Fruit fly (Drosophila melanogaster) whole organism, adult: ENCODE data around the gene E23.
A peak's percentile ranks its signal among the peaks of the same experiment; 100 is the strongest.

Experiments
- CG11617 ChIP-seq: fragments of 200-800 bp; sonication (Bioruptor generic); optimal IDR thresholded peaks from 2 replicates; lab custom pipeline; 2017; ENCODE audit warnings: mild to moderate bottlenecking, missing biosample characterization, missing genetic modification reagents, missing genetic modification characterization
- CG12768 ChIP-seq: fragments of 200-800 bp; sonication (Bioruptor generic); optimal IDR thresholded peaks from 2 replicates; lab custom pipeline; 2017; ENCODE audit warnings: missing biosample characterization, missing genetic modification characterization, mild to moderate bottlenecking, moderate library complexity, missing genetic modification reagents
- CG14711 ChIP-seq: fragments of 200-800 bp; sonication (Bioruptor generic); optimal IDR thresholded peaks from 2 replicates; lab custom pipeline; 2018; ENCODE audit warnings: missing biosample characterization, mild to moderate bottlenecking, missing genetic modification characterization, moderate library complexity
- CG1620 ChIP-seq: fragments of 200-800 bp; sonication (Bioruptor generic); optimal IDR thresholded peaks from 2 replicates; lab custom pipeline; 2016; ENCODE audit warnings: missing biosample characterization, missing genetic modification characterization
- CG33017 ChIP-seq: fragments of 200-800 bp; sonication (Bioruptor generic); optimal IDR thresholded peaks from 2 replicates; lab custom pipeline; 2018; ENCODE audit warnings: missing biosample characterization, mild to moderate bottlenecking, missing genetic modification characterization, moderate library complexity
- CG5204 ChIP-seq: fragments of 200-800 bp; sonication (Bioruptor generic); optimal IDR thresholded peaks from 2 replicates; lab custom pipeline; 2016; ENCODE audit warnings: missing biosample characterization, missing genetic modification characterization
- CG7045 ChIP-seq: fragments of 200-800 bp; sonication (Bioruptor generic); optimal IDR thresholded peaks from 2 replicates; lab custom pipeline; 2017; ENCODE audit warnings: missing biosample characterization, mild to moderate bottlenecking, missing genetic modification characterization
- CG7101 ChIP-seq: fragments of 200-800 bp; sonication (Bioruptor generic); optimal IDR thresholded peaks from 2 replicates; lab custom pipeline; 2018; ENCODE audit warnings: missing biosample characterization, mild to moderate bottlenecking, missing genetic modification characterization, moderate library complexity
- Clk ChIP-seq: fragments of 200-800 bp; sonication (Bioruptor generic); optimal IDR thresholded peaks from 2 replicates; lab custom pipeline; 2017; ENCODE audit warnings: missing biosample characterization, missing genetic modification characterization
- Crg-1 ChIP-seq: fragments of 200-800 bp; sonication (Bioruptor generic); optimal IDR thresholded peaks from 2 replicates; lab custom pipeline; 2016; ENCODE audit warnings: missing biosample characterization, missing genetic modification characterization
- Hr96 ChIP-seq: fragments of 200-800 bp; sonication (Bioruptor generic); optimal IDR thresholded peaks from 2 replicates; lab custom pipeline; 2016; ENCODE audit warnings: missing biosample characterization, missing genetic modification characterization
- Mnt ChIP-seq: fragments of 200-800 bp; sonication (Bioruptor generic); optimal IDR thresholded peaks from 2 replicates; lab custom pipeline; 2016; ENCODE audit warnings: missing biosample characterization, mild to moderate bottlenecking, missing genetic modification characterization
- bab1 ChIP-seq: fragments of 200-800 bp; sonication (Bioruptor generic); optimal IDR thresholded peaks from 3 replicates; lab custom pipeline; 2019; ENCODE audit warnings: missing biosample characterization, mild to moderate bottlenecking, missing genetic modification characterization, moderate library complexity
- cic ChIP-seq: fragments of 200-800 bp; sonication (Bioruptor generic); optimal IDR thresholded peaks from 2 replicates; lab custom pipeline; 2017; ENCODE audit warnings: missing biosample characterization, mild to moderate bottlenecking, missing genetic modification characterization, moderate library complexity
- cnc ChIP-seq, 2 experiments: fragments of >200 bp; optimal IDR thresholded peaks; 2 replicates each; lab custom pipeline; 2017
- kay ChIP-seq: fragments of 200-800 bp; sonication (Bioruptor generic); peaks from one replicate; lab custom pipeline; 2016; ENCODE audit warnings: missing biosample characterization, missing genetic modification characterization, borderline replicate concordance
- ovo ChIP-seq: fragments of 200-800 bp; sonication (Bioruptor generic); optimal IDR thresholded peaks from 2 replicates; lab custom pipeline; 2016; ENCODE audit warnings: missing biosample characterization, missing genetic modification characterization
- pad ChIP-seq: fragments of 200-800 bp; sonication (Bioruptor generic); optimal IDR thresholded peaks from 3 replicates; lab custom pipeline; 2017; ENCODE audit warnings: missing biosample characterization, missing genetic modification characterization, mild to moderate bottlenecking, moderate library complexity, missing genetic modification reagents
- tj ChIP-seq: fragments of 200-800 bp; sonication (Bioruptor generic); optimal IDR thresholded peaks from 3 replicates; lab custom pipeline; 2017; ENCODE audit warnings: missing biosample characterization, mild to moderate bottlenecking, missing genetic modification characterization, moderate library complexity
- toe ChIP-seq: fragments of 200-800 bp; sonication (Bioruptor generic); optimal IDR thresholded peaks from 2 replicates; lab custom pipeline; 2016; ENCODE audit warnings: missing biosample characterization, missing genetic modification characterization

The E23 gene

dm6 chr2L:3304831-3305828 lies 49.5 kb downstream of the E23 start:
- no peak for TF ChIP-seq CG11617 (GFP tag; lab: Kevin White, UChicago)
- no peak for TF ChIP-seq CG7045 (GFP tag; lab: Kevin White, UChicago)
- peak; percentile 23 for TF ChIP-seq Mnt
- TF ChIP-seq cnc (optimal IDR thresholded peaks at IDR 0.05; lab: Kevin White, UChicago): no peak
- TF ChIP-seq kay: peak; percentile 75
- TF ChIP-seq Crg-1 (GFP tag; lab: Kevin White, UChicago): peak; percentile 7
- no peak for TF ChIP-seq Clk (GFP tag; lab: Kevin White, UChicago)
- TF ChIP-seq CG14711: no peak
- no peak for TF ChIP-seq tj (GFP tag; lab: Kevin White, UChicago)
- no peak for TF ChIP-seq Hr96 (GFP tag; lab: Kevin White, UChicago)
- TF ChIP-seq CG7101 (tag; lab: Kevin White, UChicago): peak; percentile 44

dm6 chr2L:3303893-3304292 lies 50.7 kb downstream of the E23 start, which contains the start of gene CG3277:
Gene CG3277 (plus strand): TSS chr2L:3304100.
- TF ChIP-seq cic (GFP tag; lab: Kevin White, UChicago): peak; percentile 30
- no peak for TF ChIP-seq toe (GFP tag; lab: Kevin White, UChicago)
- TF ChIP-seq CG11617 (GFP tag; lab: Kevin White, UChicago): no peak
- peak; percentile 12 for TF ChIP-seq CG12768

- TF ChIP-seq CG1620 (no peak), bab1 (peak; percentile 20), Clk (GFP tag; lab: Kevin White, UChicago) (no peak), Crg-1 (GFP tag; lab: Kevin White, UChicago) (no peak), CG7045 (GFP tag; lab: Kevin White, UChicago) (no peak), CG33017 (tag; lab: Kevin White, UChicago) (peak; percentile 46), pad (GFP tag; lab: Kevin White, UChicago) (no peak), ovo (GFP tag; lab: Kevin White, UChicago) (peak; percentile 6), Mnt (peak; percentile 78), CG12768 (peak; percentile 66), cic (GFP tag; lab: Kevin White, UChicago) (peak; percentile 94), cnc (optimal IDR thresholded peaks at IDR 0.05; lab: Kevin White, UChicago) (peak in 1 of 2 experiments; percentile 14), CG7101 (tag; lab: Kevin White, UChicago) (peak; percentile 17), tj (GFP tag; lab: Kevin White, UChicago) (no peak), Hr96 (GFP tag; lab: Kevin White, UChicago) (no peak), kay (no peak), toe (GFP tag; lab: Kevin White, UChicago) (no peak), CG11617 (GFP tag; lab: Kevin White, UChicago) (no peak), CG14711 (peak; percentile 5), CG5204 (GFP tag; lab: Kevin White, UChicago) (no peak)
Measured at dm6 chr2L:3302958-3303842, 51.4 kb downstream of the E23 start, which contains the start of gene CG9663. Gene CG9663 (minus strand): TSS chr2L:3303130.

- TF ChIP-seq pad (GFP tag; lab: Kevin White, UChicago) (peak; percentile 96), Hr96 (GFP tag; lab: Kevin White, UChicago) (peak; percentile 100), CG7101 (tag; lab: Kevin White, UChicago) (peak; percentile 99), ovo (GFP tag; lab: Kevin White, UChicago) (peak; percentile 99), CG11617 (GFP tag; lab: Kevin White, UChicago) (peak; percentile 99), toe (GFP tag; lab: Kevin White, UChicago) (peak; percentile 100), bab1 (peak; percentile 99), Crg-1 (GFP tag; lab: Kevin White, UChicago) (peak; percentile 99), CG14711 (peak; percentile 97), kay (peak; percentile 99), cic (GFP tag; lab: Kevin White, UChicago) (peak; percentile 93), CG7045 (GFP tag; lab: Kevin White, UChicago) (peak; percentile 100), Clk (GFP tag; lab: Kevin White, UChicago) (peak; percentile 99), tj (GFP tag; lab: Kevin White, UChicago) (peak; percentile 95), cnc (optimal IDR thresholded peaks at IDR 0.05; lab: Kevin White, UChicago) (no peak), CG5204 (GFP tag; lab: Kevin White, UChicago) (peak; percentile 100), CG1620 (peak; percentile 99), Mnt (peak; percentile 99), CG12768 (peak; percentile 99), CG33017 (tag; lab: Kevin White, UChicago) (peak; percentile 99)
Measured at dm6 chr2L:3301755-3302499, 52.7 kb downstream of the E23 start.
